Fruit fly (Drosophila melanogaster) whole organism, embryonic: ENCODE data around the gene CG4009.
A peak's percentile ranks its signal among the peaks of the same experiment; 100 is the strongest.

Experiments
- C15 ChIP-seq: fragments of 200-800 bp; sonication (Bioruptor generic); IDR thresholded peaks from 3 replicates; pipeline ENCODE4 v1.3.6; 2022; ENCODE audit warnings: missing biosample characterization, missing genetic modification characterization
- CG10366 ChIP-seq: fragments of 200-800 bp; sonication (Bioruptor generic); IDR thresholded peaks from 2 replicates; pipeline ENCODE4 v1.3.6; 2022; ENCODE audit warnings: missing biosample characterization, missing genetic modification characterization
- CG10565 ChIP-seq: fragments of 200-800 bp; sonication (Bioruptor generic); optimal IDR thresholded peaks from 3 replicates; lab custom pipeline; 2016; ENCODE audit warnings: missing biosample characterization, mild to moderate bottlenecking, missing genetic modification characterization
- CG12744 ChIP-seq: fragments of 200-800 bp; sonication (Bioruptor generic); optimal IDR thresholded peaks from 2 replicates; lab custom pipeline; 2016; ENCODE audit warnings: missing biosample characterization, missing genetic modification characterization
- CG15269 ChIP-seq: fragments of 200-800 bp; sonication (Bioruptor generic); optimal IDR thresholded peaks from 2 replicates; lab custom pipeline; 2018; ENCODE audit warnings: missing biosample characterization, mild to moderate bottlenecking, missing genetic modification characterization, moderate library complexity
- CG15601 ChIP-seq: fragments of 200-800 bp; sonication (Bioruptor generic); optimal IDR thresholded peaks from 3 replicates; lab custom pipeline; 2019; ENCODE audit warnings: missing biosample characterization, mild to moderate bottlenecking, missing genetic modification characterization, moderate library complexity
- CG16815 ChIP-seq: fragments of 200-800 bp; sonication (Bioruptor generic); optimal IDR thresholded peaks from 3 replicates; lab custom pipeline; 2017; ENCODE audit warnings: missing biosample characterization, mild to moderate bottlenecking, missing genetic modification characterization
- CG17612 ChIP-seq: fragments of 200-800 bp; sonication (Bioruptor generic); IDR thresholded peaks from 2 replicates; pipeline ENCODE4 v1.3.6; 2022; ENCODE audit warnings: missing biosample characterization, missing genetic modification characterization
- CG3065 ChIP-seq: fragments of 200-800 bp; sonication (Bioruptor generic); optimal IDR thresholded peaks from 2 replicates; lab custom pipeline; 2016; ENCODE audit warnings: missing biosample characterization, missing genetic modification characterization
- CG32772 ChIP-seq: fragments of 200-800 bp; sonication (Bioruptor generic); IDR thresholded peaks from 2 replicates; pipeline ENCODE4 v1.3.6; 2022; ENCODE audit warnings: missing biosample characterization, missing genetic modification characterization
- CG34422 ChIP-seq: fragments of 200-800 bp; sonication (Bioruptor generic); IDR thresholded peaks from 3 replicates; pipeline ENCODE4 v1.3.6; 2022; ENCODE audit warnings: missing biosample characterization, missing genetic modification characterization
- CG4360 ChIP-seq: fragments of 200-800 bp; sonication (Bioruptor generic); IDR thresholded peaks from 2 replicates; pipeline ENCODE4 v1.3.6; 2022; ENCODE audit warnings: missing biosample characterization, missing genetic modification characterization
- CG4617 ChIP-seq: fragments of 200-800 bp; sonication (Bioruptor generic); optimal IDR thresholded peaks from 3 replicates; lab custom pipeline; 2016; ENCODE audit warnings: missing biosample characterization, missing genetic modification characterization, borderline replicate concordance
- CG4820 ChIP-seq: fragments of 200-800 bp; sonication (Bioruptor generic); optimal IDR thresholded peaks from 3 replicates; lab custom pipeline; 2016; ENCODE audit warnings: missing biosample characterization, missing genetic modification characterization
- CG6272 ChIP-seq: fragments of 200-800 bp; sonication (Bioruptor generic); IDR thresholded peaks from 2 replicates; pipeline ENCODE4 v1.3.6; 2022; ENCODE audit warnings: missing biosample characterization, missing genetic modification characterization
- CG7556 ChIP-seq: fragments of 200-800 bp; sonication (Bioruptor generic); optimal IDR thresholded peaks from 2 replicates; lab custom pipeline; 2017; ENCODE audit warnings: missing biosample characterization, mild to moderate bottlenecking, missing genetic modification characterization
- CG8281 ChIP-seq: fragments of 200-800 bp; sonication (Bioruptor generic); optimal IDR thresholded peaks from 2 replicates; lab custom pipeline; 2018; ENCODE audit warnings: missing biosample characterization, mild to moderate bottlenecking, missing genetic modification characterization, moderate library complexity
- CG8290 ChIP-seq, 3 experiments: fragments of 200-800 bp; sonication (Bioruptor generic); optimal IDR thresholded peaks; 2 replicates each; lab custom pipeline; 2016 to 2019; ENCODE audit warnings: missing biosample characterization in 3 of 3, missing genetic modification characterization in 3 of 3, mild to moderate bottlenecking in 2 of 3, moderate library complexity in 1 of 3
- CG8765 ChIP-seq: fragments of 200-800 bp; sonication (Bioruptor generic); IDR thresholded peaks from 2 replicates; pipeline ENCODE4 v1.3.6; 2022; ENCODE audit warnings: missing biosample characterization, missing genetic modification characterization
- CG8944 ChIP-seq: fragments of 200-800 bp; sonication (Bioruptor generic); optimal IDR thresholded peaks from 3 replicates; lab custom pipeline; 2016; ENCODE audit warnings: missing biosample characterization, missing genetic modification characterization
- CG9932 ChIP-seq: fragments of 200-800 bp; sonication (Bioruptor generic); IDR thresholded peaks from 2 replicates; pipeline ENCODE4 v1.3.6; 2022; ENCODE audit warnings: missing biosample characterization, missing genetic modification characterization
- CkIIα-i1 ChIP-seq: fragments of 200-800 bp; sonication (Bioruptor generic); IDR thresholded peaks from 2 replicates; pipeline ENCODE4 v1.3.6; 2022; ENCODE audit warnings: missing biosample characterization, missing genetic modification characterization
- Dip2 ChIP-seq: fragments of 200-800 bp; sonication (Bioruptor generic); IDR thresholded peaks from 2 replicates; pipeline ENCODE4 v1.3.6; 2022; ENCODE audit warnings: missing biosample characterization, missing genetic modification characterization
- Dll ChIP-seq: fragments of 200-800 bp; sonication (Bioruptor generic); IDR thresholded peaks from 4 replicates; pipeline ENCODE4 v1.3.6; 2022; ENCODE audit warnings: missing biosample characterization, missing genetic modification characterization; ENCODE audit not compliant: partially characterized antibody
- Ets97D ChIP-seq: fragments of 200-800 bp; sonication (Bioruptor generic); optimal IDR thresholded peaks from 3 replicates; lab custom pipeline; 2016; ENCODE audit warnings: missing biosample characterization, missing genetic modification characterization
- Hand ChIP-seq: fragments of 200-800 bp; sonication (Bioruptor generic); optimal IDR thresholded peaks from 2 replicates; lab custom pipeline; 2017; ENCODE audit warnings: mild to moderate bottlenecking, missing biosample characterization, missing genetic modification reagents, missing genetic modification characterization
- Hey ChIP-seq: fragments of 200-800 bp; sonication (Bioruptor generic); optimal IDR thresholded peaks from 3 replicates; lab custom pipeline; 2018; ENCODE audit warnings: missing biosample characterization, mild to moderate bottlenecking, missing genetic modification characterization
- Hr78 ChIP-seq, 2 experiments: fragments of 200-800 bp in 1 of 2; fragments of >200 bp in 1 of 2; sonication (Bioruptor generic) in 1 of 2; optimal IDR thresholded peaks; 2 replicates each; lab custom pipeline; 2017 to 2019; ENCODE audit warnings: missing biosample characterization in 2 of 2, missing genetic modification characterization in 2 of 2, mild to moderate bottlenecking in 1 of 2, moderate library complexity in 1 of 2
- Kr ChIP-seq: fragments of 200-800 bp; sonication (Bioruptor generic); optimal IDR thresholded peaks from 2 replicates; lab custom pipeline; 2017; ENCODE audit warnings: missing biosample characterization, mild to moderate bottlenecking, missing genetic modification characterization
- Meics ChIP-seq: fragments of 200-800 bp; sonication (Bioruptor generic); optimal IDR thresholded peaks from 2 replicates; lab custom pipeline; 2017; ENCODE audit warnings: missing biosample characterization, mild to moderate bottlenecking, missing genetic modification characterization
- TFAM ChIP-seq: fragments of 200-800 bp; sonication (Bioruptor generic); optimal IDR thresholded peaks from 2 replicates; lab custom pipeline; 2017; ENCODE audit warnings: missing biosample characterization, missing genetic modification characterization, inconsistent platforms
- Trl ChIP-seq, 3 experiments: fragments of >200 bp in 2 of 3; fragments of 200-800 bp in 1 of 3; sonication (Bioruptor generic) in 1 of 3; optimal IDR thresholded peaks; 2 replicates in 1 of 3; 3 replicates in 2 of 3; lab custom pipeline; 2016 to 2017; ENCODE audit warnings: missing biosample characterization in 1 of 3, missing genetic modification characterization in 1 of 3
- aop ChIP-seq: fragments of 200-800 bp; sonication (Bioruptor generic); IDR thresholded peaks from 2 replicates; pipeline ENCODE4 v1.3.6; 2022; ENCODE audit warnings: missing biosample characterization, missing genetic modification characterization
- ash1 ChIP-seq: fragments of 200-800 bp; sonication (Bioruptor generic); optimal IDR thresholded peaks from 2 replicates; lab custom pipeline; 2018; ENCODE audit warnings: missing biosample characterization, mild to moderate bottlenecking, missing genetic modification characterization
- bbx ChIP-seq: fragments of 200-800 bp; sonication (Bioruptor generic); IDR thresholded peaks from 2 replicates; pipeline ENCODE4 v1.3.6; 2022; ENCODE audit warnings: missing biosample characterization, missing genetic modification characterization; ENCODE audit not compliant: partially characterized antibody
- cwo ChIP-seq: fragments of 200-800 bp; sonication (Bioruptor generic); optimal IDR thresholded peaks from 3 replicates; lab custom pipeline; 2017; ENCODE audit warnings: missing biosample characterization, missing genetic modification characterization, mild to moderate bottlenecking, moderate library complexity, missing genetic modification reagents
- dmrt99B ChIP-seq: fragments of 200-800 bp; sonication (Bioruptor generic); optimal IDR thresholded peaks from 2 replicates; lab custom pipeline; 2018; ENCODE audit warnings: missing biosample characterization, mild to moderate bottlenecking, missing genetic modification characterization, moderate library complexity
- emc ChIP-seq: fragments of 200-800 bp; sonication (Bioruptor generic); optimal IDR thresholded peaks from 2 replicates; lab custom pipeline; 2016; ENCODE audit warnings: missing biosample characterization, missing genetic modification characterization
- ftz-f1 ChIP-seq: fragments of 200-800 bp; sonication (Bioruptor generic); optimal IDR thresholded peaks from 2 replicates; lab custom pipeline; 2016; ENCODE audit warnings: missing biosample characterization, missing genetic modification characterization
- grau ChIP-seq: fragments of 200-800 bp; optimal IDR thresholded peaks from 3 replicates; lab custom pipeline; 2019; ENCODE audit warnings: missing biosample characterization, mild to moderate bottlenecking, missing genetic modification characterization, moderate library complexity
- grn ChIP-seq: fragments of 200-800 bp; sonication (Bioruptor generic); optimal IDR thresholded peaks from 3 replicates; lab custom pipeline; 2017; ENCODE audit warnings: missing biosample characterization, missing genetic modification characterization
- gro ChIP-seq: fragments of 200-800 bp; sonication (Bioruptor generic); optimal IDR thresholded peaks from 2 replicates; lab custom pipeline; 2016; ENCODE audit warnings: missing biosample characterization, missing genetic modification characterization
- hbn ChIP-seq: fragments of 200-800 bp; sonication (Bioruptor generic); IDR thresholded peaks from 2 replicates; pipeline ENCODE4 v1.3.6; 2022; ENCODE audit warnings: missing biosample characterization, missing genetic modification characterization; ENCODE audit not compliant: partially characterized antibody
- jumu ChIP-seq: fragments of 200-800 bp; sonication (Bioruptor generic); optimal IDR thresholded peaks from 3 replicates; lab custom pipeline; 2016; ENCODE audit warnings: missing biosample characterization, missing genetic modification characterization
- lilli ChIP-seq: fragments of 200-800 bp; sonication (Bioruptor generic); optimal IDR thresholded peaks from 3 replicates; lab custom pipeline; 2016; ENCODE audit warnings: missing biosample characterization, missing genetic modification characterization
- oc ChIP-seq: fragments of 200-800 bp; sonication (Bioruptor generic); optimal IDR thresholded peaks from 2 replicates; lab custom pipeline; 2018; ENCODE audit warnings: missing biosample characterization, mild to moderate bottlenecking, missing genetic modification characterization, moderate library complexity
- psq ChIP-seq: fragments of 200-800 bp; sonication (Bioruptor generic); optimal IDR thresholded peaks from 2 replicates; lab custom pipeline; 2017; ENCODE audit warnings: missing biosample characterization, missing genetic modification characterization
- sima ChIP-seq: fragments of 200-800 bp; sonication (Bioruptor generic); optimal IDR thresholded peaks from 2 replicates; lab custom pipeline; 2016; ENCODE audit warnings: missing biosample characterization, missing genetic modification characterization
- tgo ChIP-seq: fragments of 200-800 bp; sonication (Bioruptor generic); IDR thresholded peaks from 3 replicates; pipeline ENCODE4 v1.3.6; 2022; ENCODE audit warnings: missing biosample characterization, missing genetic modification characterization
- usp ChIP-seq: fragments of >200 bp; optimal IDR thresholded peaks from 2 replicates; lab custom pipeline; 2017; ENCODE audit warnings: missing biosample characterization, missing genetic modification characterization

CG4009 gene

dm6 chr3R:17079859-17080255 lies 44.0 kb upstream of the CG4009 start, which contains the start of the genes Keap1 and kuk (continued):
- no peak for TF ChIP-seq CG8290 (GFP tag; optimal IDR thresholded peaks at IDR 0.05; lab: Kevin White, UChicago)
- TF ChIP-seq CG8290 (tag; optimal IDR thresholded peaks at IDR 0.05; lab: Kevin White, UChicago) = peak in 1 of 2 experiments; percentile 57
- no peak for TF ChIP-seq CG10565
- TF ChIP-seq CG8765 (GFP tag; lab: Robert Waterston, UW) = peak; percentile 30; the same call in 1 of the 2 replicates
- peak in 1 of 2 experiments; percentile 4 for TF ChIP-seq Trl (optimal IDR thresholded peaks at IDR 0.05; lab: Kevin White, UChicago)
- TF ChIP-seq Trl (GFP tag; optimal IDR thresholded peaks at IDR 0.05; lab: Kevin White, UChicago) = peak; percentile 71
- TF ChIP-seq oc (tag; lab: Kevin White, UChicago) = peak; percentile 38
- peak; percentile 83 for TF ChIP-seq hbn (GFP tag; lab: Robert Waterston, UW)
- TF ChIP-seq tgo = no peak
- TF ChIP-seq CG15601 (tag; lab: Kevin White, UChicago) = peak; percentile 1
- no peak for TF ChIP-seq Hey (tag; lab: Kevin White, UChicago)
- no peak for TF ChIP-seq aop (GFP tag; lab: Robert Waterston, UW)
- peak; percentile 21 for TF ChIP-seq jumu (GFP tag; lab: Kevin White, UChicago)
- peak; percentile 86 for TF ChIP-seq CG4617 (GFP tag; lab: Kevin White, UChicago)
- TF ChIP-seq CG3065 (GFP tag; lab: Kevin White, UChicago) = peak; percentile 56
- TF ChIP-seq Dll (GFP tag; lab: Robert Waterston, UW) = peak; percentile 91
- no peak for TF ChIP-seq TFAM (GFP tag; lab: Kevin White, UChicago)
- no peak for TF ChIP-seq cwo (GFP tag; lab: Kevin White, UChicago)
- no peak for TF ChIP-seq CG4360 (GFP tag; lab: Robert Waterston, UW)
- no peak for TF ChIP-seq Hand (GFP tag; lab: Kevin White, UChicago)
- peak; percentile 74 for TF ChIP-seq CG9932 (GFP tag; lab: Robert Waterston, UW)
- no peak for TF ChIP-seq CG8281 (tag; lab: Kevin White, UChicago)
- TF ChIP-seq usp = no peak
- TF ChIP-seq CG4820 (GFP tag; lab: Kevin White, UChicago) = peak; percentile 32
- no peak for TF ChIP-seq C15 (GFP tag; lab: Robert Waterston, UW)
- TF ChIP-seq CG12744 = peak; percentile 49
- TF ChIP-seq CG6272 (GFP tag; lab: Robert Waterston, UW) = peak; percentile 46; the same call in 1 of the 2 replicates
- TF ChIP-seq grau (tag; lab: Kevin White, UChicago) = peak; percentile 24
- TF ChIP-seq lilli (GFP tag; lab: Kevin White, UChicago) = peak; percentile 79
- TF ChIP-seq emc (GFP tag; lab: Kevin White, UChicago) = peak; percentile 62
- TF ChIP-seq CG17612 = no peak
- TF ChIP-seq CG32772 (GFP tag; lab: Robert Waterston, UW) = peak; percentile 46; the same call in 1 of the 2 replicates
- no peak for TF ChIP-seq sima (GFP tag; lab: Kevin White, UChicago)
- no peak for TF ChIP-seq Meics
- peak; percentile 29 for TF ChIP-seq CG15269 (tag; lab: Kevin White, UChicago)
- TF ChIP-seq CG10366 (GFP tag; lab: Robert Waterston, UW) = peak; percentile 44
- no peak for TF ChIP-seq Dip2 (GFP tag; lab: Robert Waterston, UW)
- peak; percentile 37; the same call in 2 of the 3 replicates for TF ChIP-seq CG34422 (GFP tag; lab: Robert Waterston, UW)
- TF ChIP-seq grn (GFP tag; lab: Kevin White, UChicago) = no peak
- no peak for TF ChIP-seq ftz-f1 (GFP tag; lab: Kevin White, UChicago)
- TF ChIP-seq Kr (GFP tag; lab: Kevin White, UChicago) = no peak
- peak; percentile 60 for TF ChIP-seq gro (GFP tag; lab: Kevin White, UChicago)
- peak; percentile 27 for TF ChIP-seq psq (GFP tag; lab: Kevin White, UChicago)
- peak; percentile 77 for TF ChIP-seq bbx
- peak; percentile 16 for TF ChIP-seq CG16815
- TF ChIP-seq CG7556 (GFP tag; lab: Kevin White, UChicago) = no peak
- TF ChIP-seq Hr78 (GFP tag; optimal IDR thresholded peaks at IDR 0.05; lab: Kevin White, UChicago) = no peak
- TF ChIP-seq Ets97D (GFP tag; lab: Kevin White, UChicago) = peak; percentile 90
- no peak for TF ChIP-seq dmrt99B
- TF ChIP-seq CG8944 (GFP tag; lab: Kevin White, UChicago) = peak; percentile 11
- TF ChIP-seq CkIIα-i1 = no peak
- no peak for TF ChIP-seq ash1 (GFP tag; lab: Kevin White, UChicago)
